Fruit fly (Drosophila melanogaster) whole organism, embryonic: ENCODE results near the gene CG8560.

ENCODE experiments used
- Bteb2 ChIP-seq: fragments of 200-800 bp; sonication (Bioruptor generic); optimal IDR thresholded peaks from 2 replicates; lab custom pipeline; 2016; ENCODE audit warnings: missing biosample characterization, missing genetic modification characterization
- CG13123 ChIP-seq: fragments of 200-800 bp; sonication (Bioruptor generic); optimal IDR thresholded peaks from 2 replicates; lab custom pipeline; 2016; ENCODE audit warnings: missing biosample characterization, missing genetic modification characterization
- CG1529 ChIP-seq: fragments of 200-800 bp; sonication (Bioruptor generic); optimal IDR thresholded peaks from 3 replicates; lab custom pipeline; 2018; ENCODE audit warnings: missing biosample characterization, missing genetic modification characterization
- CG15479 ChIP-seq: fragments of 200-800 bp; sonication (Bioruptor generic); optimal IDR thresholded peaks from 3 replicates; lab custom pipeline; 2019; ENCODE audit warnings: missing biosample characterization, mild to moderate bottlenecking, missing genetic modification characterization, moderate library complexity
- CG1832 ChIP-seq: fragments of 200-800 bp; sonication (Bioruptor generic); optimal IDR thresholded peaks from 2 replicates; lab custom pipeline; 2017; ENCODE audit warnings: missing biosample characterization, mild to moderate bottlenecking, missing genetic modification characterization, inconsistent platforms
- CG18599 ChIP-seq: fragments of 200-800 bp; sonication (Bioruptor generic); optimal IDR thresholded peaks from 3 replicates; lab custom pipeline; 2017; ENCODE audit warnings: missing biosample characterization, missing genetic modification characterization, mild to moderate bottlenecking, moderate library complexity, missing genetic modification reagents
- CG18764 ChIP-seq: fragments of 200-800 bp; sonication (Bioruptor generic); optimal IDR thresholded peaks from 3 replicates; lab custom pipeline; 2016; ENCODE audit warnings: missing biosample characterization, missing genetic modification characterization
- CG2678 ChIP-seq: fragments of 200-800 bp; sonication (Bioruptor generic); optimal IDR thresholded peaks from 3 replicates; lab custom pipeline; 2019; ENCODE audit warnings: missing biosample characterization, mild to moderate bottlenecking, missing genetic modification characterization, moderate library complexity
- CG2712 ChIP-seq: fragments of 200-800 bp; optimal IDR thresholded peaks from 3 replicates; lab custom pipeline; 2019; ENCODE audit warnings: missing biosample characterization, mild to moderate bottlenecking, missing genetic modification characterization, moderate library complexity
- CG4360 ChIP-seq: fragments of 200-800 bp; sonication (Bioruptor generic); IDR thresholded peaks from 2 replicates; pipeline ENCODE4 v1.3.6; 2022; ENCODE audit warnings: missing biosample characterization, missing genetic modification characterization
- CG4617 ChIP-seq: fragments of 200-800 bp; sonication (Bioruptor generic); optimal IDR thresholded peaks from 3 replicates; lab custom pipeline; 2016; ENCODE audit warnings: missing biosample characterization, missing genetic modification characterization, borderline replicate concordance
- CG6791 ChIP-seq: fragments of 200-800 bp; sonication (Bioruptor generic); IDR thresholded peaks from 3 replicates; pipeline ENCODE4 v1.3.6; 2022; ENCODE audit warnings: missing biosample characterization, missing genetic modification characterization; ENCODE audit not compliant: partially characterized antibody
- CG7928 ChIP-seq: fragments of 200-800 bp; sonication (Bioruptor generic); optimal IDR thresholded peaks from 2 replicates; lab custom pipeline; 2017; ENCODE audit warnings: missing biosample characterization, mild to moderate bottlenecking, missing genetic modification characterization
- CG7987 ChIP-seq: fragments of 200-800 bp; sonication (Bioruptor generic); optimal IDR thresholded peaks from 2 replicates; lab custom pipeline; 2018; ENCODE audit warnings: missing biosample characterization, mild to moderate bottlenecking, missing genetic modification characterization, moderate library complexity
- CG8478 ChIP-seq: fragments of >200 bp; optimal IDR thresholded peaks from 2 replicates; lab custom pipeline; 2018
- CG9215 ChIP-seq: fragments of 200-800 bp; sonication (Bioruptor generic); IDR thresholded peaks from 2 replicates; pipeline ENCODE4 v1.3.6; 2022; ENCODE audit warnings: missing biosample characterization, missing genetic modification characterization
- CG9727 ChIP-seq: fragments of 200-800 bp; sonication (Bioruptor generic); optimal IDR thresholded peaks from 3 replicates; lab custom pipeline; 2017; ENCODE audit warnings: missing biosample characterization, mild to moderate bottlenecking, missing genetic modification characterization
- Deaf1 ChIP-seq: fragments of 200-800 bp; optimal IDR thresholded peaks from 3 replicates; lab custom pipeline; 2019; ENCODE audit warnings: missing biosample characterization, mild to moderate bottlenecking, missing genetic modification characterization, moderate library complexity
- H2.0 ChIP-seq: fragments of 200-800 bp; sonication (Bioruptor generic); IDR thresholded peaks from 2 replicates; pipeline ENCODE4 v1.3.6; 2022; ENCODE audit warnings: missing biosample characterization, missing genetic modification characterization
- HHEX ChIP-seq: fragments of 200-800 bp; sonication (Bioruptor generic); optimal IDR thresholded peaks from 3 replicates; lab custom pipeline; 2017; ENCODE audit warnings: missing biosample characterization, mild to moderate bottlenecking, missing genetic modification characterization, missing genetic modification reagents
- Hand ChIP-seq: fragments of 200-800 bp; sonication (Bioruptor generic); optimal IDR thresholded peaks from 2 replicates; lab custom pipeline; 2017; ENCODE audit warnings: mild to moderate bottlenecking, missing biosample characterization, missing genetic modification reagents, missing genetic modification characterization
- MESR4 ChIP-seq: fragments of 200-800 bp; sonication (Bioruptor generic); optimal IDR thresholded peaks from 2 replicates; lab custom pipeline; 2018; ENCODE audit warnings: missing biosample characterization, mild to moderate bottlenecking, missing genetic modification characterization, moderate library complexity
- Max ChIP-seq: fragments of 200-800 bp; sonication (Bioruptor generic); optimal IDR thresholded peaks from 2 replicates; lab custom pipeline; 2016; ENCODE audit warnings: missing biosample characterization, mild to moderate bottlenecking, missing genetic modification characterization
- Med ChIP-seq: fragments of 200-800 bp; sonication (Bioruptor generic); peaks from one replicate; lab custom pipeline; 2016; ENCODE audit warnings: missing biosample characterization, missing genetic modification characterization, mild to moderate bottlenecking, inconsistent platforms, moderate library complexity
- NK7.1 ChIP-seq: fragments of 200-800 bp; sonication (Bioruptor generic); optimal IDR thresholded peaks from 3 replicates; lab custom pipeline; 2016; ENCODE audit warnings: missing biosample characterization, missing genetic modification characterization
- NfI ChIP-seq: fragments of 200-800 bp; sonication (Bioruptor generic); optimal IDR thresholded peaks from 3 replicates; lab custom pipeline; 2018; ENCODE audit warnings: missing biosample characterization, mild to moderate bottlenecking, missing genetic modification characterization, moderate library complexity
- Scr ChIP-seq: fragments of 200-800 bp; sonication (Bioruptor generic); IDR thresholded peaks from 2 replicates; pipeline ENCODE4 v1.3.6; 2022; ENCODE audit warnings: missing biosample characterization, missing genetic modification characterization; ENCODE audit not compliant: partially characterized antibody
- Sin3A ChIP-seq: fragments of >200 bp; optimal IDR thresholded peaks from 2 replicates; lab custom pipeline; 2018
- Sox100B ChIP-seq: fragments of 200-800 bp; sonication (Bioruptor generic); optimal IDR thresholded peaks from 3 replicates; lab custom pipeline; 2018; ENCODE audit warnings: missing biosample characterization, mild to moderate bottlenecking, missing genetic modification characterization
- Xbp1 ChIP-seq: fragments of 200-800 bp; sonication (Bioruptor generic); optimal IDR thresholded peaks from 3 replicates; lab custom pipeline; 2016; ENCODE audit warnings: missing biosample characterization, mild to moderate bottlenecking, missing genetic modification characterization
- Xrp1 ChIP-seq: fragments of 200-800 bp; sonication (Bioruptor generic); IDR thresholded peaks from 2 replicates; pipeline ENCODE4 v1.3.6; 2022; ENCODE audit warnings: missing biosample characterization, missing genetic modification characterization
- ato ChIP-seq: fragments of 200-800 bp; sonication (Bioruptor generic); IDR thresholded peaks from 2 replicates; pipeline ENCODE4 v1.3.6; 2022; ENCODE audit warnings: missing biosample characterization, missing genetic modification characterization; ENCODE audit not compliant: partially characterized antibody
- crp ChIP-seq, 2 experiments: fragments of 200-800 bp; sonication (Bioruptor generic); optimal IDR thresholded peaks; 2 replicates in 1 of 2; 3 replicates in 1 of 2; lab custom pipeline; 2017; ENCODE audit warnings: missing biosample characterization in 2 of 2, missing genetic modification characterization in 2 of 2, mild to moderate bottlenecking in 1 of 2, moderate library complexity in 1 of 2
- cwo ChIP-seq: fragments of 200-800 bp; sonication (Bioruptor generic); optimal IDR thresholded peaks from 3 replicates; lab custom pipeline; 2017; ENCODE audit warnings: missing biosample characterization, missing genetic modification characterization, mild to moderate bottlenecking, moderate library complexity, missing genetic modification reagents
- da ChIP-seq: fragments of 200-800 bp; sonication (Bioruptor generic); optimal IDR thresholded peaks from 2 replicates; lab custom pipeline; 2016; ENCODE audit warnings: missing biosample characterization, missing genetic modification characterization
- esg ChIP-seq: fragments of 200-800 bp; sonication (Bioruptor generic); conservative IDR thresholded peaks from 2 replicates; pipeline ENCODE4 v1.3.6; 2022; ENCODE audit warnings: missing biosample characterization, missing genetic modification characterization
- eve ChIP-seq, 2 experiments: fragments of >200 bp; optimal IDR thresholded peaks; 2 replicates each; lab custom pipeline; 2017; ENCODE audit warnings: missing biosample characterization in 2 of 2, missing genetic modification characterization in 2 of 2
- fd102C ChIP-seq: fragments of 200-800 bp; sonication (Bioruptor generic); optimal IDR thresholded peaks from 2 replicates; lab custom pipeline; 2018; ENCODE audit warnings: missing biosample characterization, mild to moderate bottlenecking, missing genetic modification characterization, moderate library complexity
- fd3F ChIP-seq: fragments of 200-800 bp; sonication (Bioruptor generic); optimal IDR thresholded peaks from 2 replicates; lab custom pipeline; 2018; ENCODE audit warnings: missing biosample characterization, mild to moderate bottlenecking, missing genetic modification characterization, moderate library complexity
- fru ChIP-seq: fragments of >200 bp; optimal IDR thresholded peaks from 2 replicates; lab custom pipeline; 2017
- lab ChIP-seq: fragments of 200-800 bp; sonication (Bioruptor generic); optimal IDR thresholded peaks from 3 replicates; lab custom pipeline; 2017; ENCODE audit warnings: missing biosample characterization, missing genetic modification characterization, mild to moderate bottlenecking, moderate library complexity, missing genetic modification reagents
- scrt ChIP-seq: fragments of 200-800 bp; sonication (Bioruptor generic); optimal IDR thresholded peaks from 2 replicates; lab custom pipeline; 2018; ENCODE audit warnings: missing biosample characterization, mild to moderate bottlenecking, missing genetic modification characterization, moderate library complexity
- sens ChIP-seq: fragments of 200-800 bp; sonication (Bioruptor generic); peaks from one replicate; lab custom pipeline; 2016; ENCODE audit warnings: missing biosample characterization, missing genetic modification characterization
- sima ChIP-seq: fragments of 200-800 bp; sonication (Bioruptor generic); optimal IDR thresholded peaks from 2 replicates; lab custom pipeline; 2016; ENCODE audit warnings: missing biosample characterization, missing genetic modification characterization
- so ChIP-seq: fragments of 200-800 bp; sonication (Bioruptor generic); IDR thresholded peaks from 3 replicates; pipeline ENCODE4 v1.3.6; 2022; ENCODE audit warnings: missing biosample characterization, missing genetic modification characterization
- sqz ChIP-seq: fragments of 200-800 bp; sonication (Bioruptor generic); optimal IDR thresholded peaks from 3 replicates; lab custom pipeline; 2018; ENCODE audit warnings: missing biosample characterization, mild to moderate bottlenecking, missing genetic modification characterization
- sr ChIP-seq: fragments of 200-800 bp; sonication (Bioruptor generic); IDR thresholded peaks from 3 replicates; pipeline ENCODE4 v1.3.6; 2022; ENCODE audit warnings: missing biosample characterization, missing genetic modification characterization
- tll ChIP-seq, 2 experiments: fragments of 200-800 bp in 1 of 2; fragments of >200 bp in 1 of 2; sonication (Bioruptor generic) in 1 of 2; optimal IDR thresholded peaks; 2 replicates each; lab custom pipeline; 2017 to 2019; ENCODE audit warnings: missing biosample characterization in 2 of 2, missing genetic modification characterization in 2 of 2, mild to moderate bottlenecking in 1 of 2, moderate library complexity in 1 of 2
- vvl ChIP-seq: fragments of 200-800 bp; sonication (Bioruptor generic); IDR thresholded peaks from 2 replicates; pipeline ENCODE4 v1.3.6; 2022; ENCODE audit warnings: missing biosample characterization, missing genetic modification characterization
- wdn ChIP-seq: fragments of 200-800 bp; sonication (Bioruptor generic); IDR thresholded peaks from 2 replicates; pipeline ENCODE4 v1.3.6; 2022; ENCODE audit warnings: missing biosample characterization, missing genetic modification characterization

CG8560 gene

dm6 chr3L:7370231-7370882 lies 33.6 kb downstream of the CG8560 start (continued):
- TF ChIP-seq da (peak; percentile 47), vvl (GFP tag; lab: Robert Waterston, UW) (0 out of 2 replicates have a peak, but pooled peaks have one; percentile 37), CG4617 (peak; percentile 80), CG9215 (no peak), Sox100B (no peak), CG2678 (tag; lab: Kevin White, UChicago) (no peak), CG6791 (GFP tag; lab: Robert Waterston, UW) (0 out of 3 replicates have a peak, but pooled peaks have one; percentile 26), Sin3A (peak; percentile 9), CG13123 (GFP tag; lab: Kevin White, UChicago) (no peak), sr (GFP tag; lab: Robert Waterston, UW) (no peak), tll (GFP tag; optimal IDR thresholded peaks at IDR 0.05; lab: Kevin White, UChicago) (peak in 1 of 2 experiments; percentile 30), CG18764 (GFP tag; lab: Kevin White, UChicago) (no peak), CG18599 (GFP tag; lab: Kevin White, UChicago) (no peak), lab (GFP tag; lab: Kevin White, UChicago) (peak; percentile 18), Deaf1 (peak; percentile 29), scrt (GFP tag; lab: Kevin White, UChicago) (peak; percentile 64), MESR4 (GFP tag; lab: Kevin White, UChicago) (peak; percentile 49), wdn (GFP tag; lab: Robert Waterston, UW) (no peak), crp (GFP tag; optimal IDR thresholded peaks at IDR 0.05; lab: Kevin White, UChicago) (peak; percentile 36 to 83), CG2712 (peak; percentile 12), fd3F (GFP tag; lab: Kevin White, UChicago) (no peak), ato (GFP tag; lab: Robert Waterston, UW) (0 out of 2 replicates have a peak, but pooled peaks have one; percentile 24), CG8478 (lab: Kevin White, UChicago) (peak; percentile 95), eve (GFP tag; optimal IDR thresholded peaks at IDR 0.05; lab: Kevin White, UChicago) (no peak), Scr (GFP tag; lab: Robert Waterston, UW) (no peak), so (peak; percentile 31; the same call in 1 of the 3 replicates), HHEX (no peak), Hand (no peak), sens (GFP tag; lab: Kevin White, UChicago) (peak; percentile 53), CG1529 (no peak), sima (GFP tag; lab: Kevin White, UChicago) (no peak), Xbp1 (GFP tag; lab: Kevin White, UChicago) (no peak), Bteb2 (GFP tag; lab: Kevin White, UChicago) (no peak), Med (GFP tag; lab: Kevin White, UChicago) (peak; percentile 82), CG15479 (GFP tag; lab: Kevin White, UChicago) (peak; percentile 43), Max (peak; percentile 17), NfI (no peak), CG4360 (no peak), esg (GFP tag; lab: Robert Waterston, UW) (no peak), CG1832 (GFP tag; lab: Kevin White, UChicago) (peak; percentile 58), H2.0 (no peak), CG7928 (no peak), CG7987 (peak; percentile 22), NK7.1 (GFP tag; lab: Kevin White, UChicago) (no peak), cwo (GFP tag; lab: Kevin White, UChicago) (peak; percentile 19), CG9727 (GFP tag; lab: Kevin White, UChicago) (no peak), sqz (GFP tag; lab: Kevin White, UChicago) (peak; percentile 31), fd102C (GFP tag; lab: Kevin White, UChicago) (no peak), fru (no peak), Xrp1 (GFP tag; lab: Robert Waterston, UW) (no peak)
